Fruit fly (Drosophila melanogaster): ENCODE results near the gene Ets21C.

Ets21C gene

DNA sequence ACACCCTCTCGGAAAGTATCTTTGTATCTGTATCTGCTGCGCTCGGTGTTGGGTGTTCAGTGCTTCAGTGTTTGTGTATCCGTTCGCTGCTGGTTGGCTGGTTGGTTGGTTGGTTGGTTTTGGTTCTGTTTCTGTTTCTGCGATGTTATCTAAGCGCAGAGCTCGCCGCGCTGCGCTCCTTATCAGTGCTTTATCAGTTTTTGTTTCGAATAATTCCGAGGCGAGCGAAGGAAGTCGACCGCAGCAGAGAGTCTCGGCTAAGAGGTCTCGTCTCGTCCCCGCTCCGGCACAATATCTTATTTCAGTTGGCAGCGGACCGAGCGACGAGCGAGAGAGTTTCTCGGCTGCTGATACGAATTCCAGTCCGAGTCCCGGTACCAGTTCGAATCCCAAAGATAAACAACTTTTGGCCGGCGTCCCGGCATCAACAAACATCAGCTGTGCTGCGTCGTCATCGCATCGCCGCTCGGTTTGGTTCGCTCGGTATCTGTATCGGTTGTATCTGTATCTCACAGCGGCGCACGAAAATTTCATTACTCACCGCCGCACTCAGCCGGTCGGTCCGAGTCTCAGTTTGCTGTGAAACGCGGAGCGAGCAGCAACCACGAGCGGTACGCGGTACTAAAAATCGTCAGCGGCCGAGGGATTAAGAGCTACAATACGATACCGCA is 29.4 kb downstream of the Ets21C start (continued):
- TF ChIP-seq pzg (GFP tag; optimal IDR thresholded peaks at IDR 0.05): no peak
- TF ChIP-seq CG17612 (GFP tag; IDR thresholded peaks at IDR 0.05): no peak
- no peak for TF ChIP-seq usp (GFP tag; optimal IDR thresholded peaks at IDR 0.05)
- TF ChIP-seq Deaf1 (tag; optimal IDR thresholded peaks at IDR 0.05): peak; percentile 99
- TF ChIP-seq ATbp (GFP tag; optimal IDR thresholded peaks at IDR 0.05): peak; percentile 23
- no peak for TF ChIP-seq mam (GFP tag; optimal IDR thresholded peaks at IDR 0.05)
- no peak for TF ChIP-seq CG31441 (GFP tag; IDR thresholded peaks at IDR 0.05)
- no peak for TF ChIP-seq tin (GFP tag; optimal IDR thresholded peaks at IDR 0.05)
- no peak for TF ChIP-seq Bteb2 (GFP tag; optimal IDR thresholded peaks at IDR 0.05)
- peak; percentile 25 for TF ChIP-seq Dad (GFP tag; optimal IDR thresholded peaks at IDR 0.05)
- TF ChIP-seq seq (GFP tag; IDR thresholded peaks at IDR 0.05): no peak
- no peak for TF ChIP-seq CG2116 (GFP tag; optimal IDR thresholded peaks at IDR 0.05)
- peak; percentile 92; the same call in 2 of the 4 replicates for TF ChIP-seq chinmo (GFP tag; IDR thresholded peaks at IDR 0.05; ENCODE audit: partially characterized antibody)
- TF ChIP-seq CG1832 (GFP tag; optimal IDR thresholded peaks at IDR 0.05): no peak
- TF ChIP-seq Neu2 (GFP tag; optimal IDR thresholded peaks at IDR 0.05; ENCODE audit: borderline replicate concordance): no peak
- TF ChIP-seq CG34224 (GFP tag; IDR thresholded peaks at IDR 0.05; ENCODE audit: partially characterized antibody): peak; percentile 74
- no peak for TF ChIP-seq ato (GFP tag; IDR thresholded peaks at IDR 0.05; ENCODE audit: partially characterized antibody)
- peak; percentile 41 for TF ChIP-seq CG17328 (GFP tag; IDR thresholded peaks at IDR 0.05)
- TF ChIP-seq so (GFP tag; IDR thresholded peaks at IDR 0.05): peak; percentile 88; the same call in 2 of the 3 replicates
- peak in 1 of 2 experiments; percentile 86 for TF ChIP-seq insv (GFP tag; optimal IDR thresholded peaks at IDR 0.05)
- TF ChIP-seq CG17829 (tag; optimal IDR thresholded peaks at IDR 0.05): peak; percentile 79
- TF ChIP-seq ara (GFP tag; IDR thresholded peaks at IDR 0.05): no peak
- TF ChIP-seq H15 (GFP tag; IDR thresholded peaks at IDR 0.05): no peak
- TF ChIP-seq CG15696 (tag; optimal IDR thresholded peaks at IDR 0.05): no peak
- TF ChIP-seq Spps (tag; optimal IDR thresholded peaks at IDR 0.05): no peak
- TF ChIP-seq hbn (GFP tag; IDR thresholded peaks at IDR 0.05; ENCODE audit: partially characterized antibody): peak; percentile 52; the same call in 1 of the 2 replicates
- no peak for TF ChIP-seq dan (GFP tag; IDR thresholded peaks at IDR 0.05)
- TF ChIP-seq CG16779 (GFP tag; IDR thresholded peaks at IDR 0.05): 0 out of 2 replicates have a peak, but pooled peaks have one; percentile 19
- no peak for TF ChIP-seq CG12104 (GFP tag; optimal IDR thresholded peaks at IDR 0.05)
- no peak for TF ChIP-seq Mes4 (GFP tag; optimal IDR thresholded peaks at IDR 0.05)
- TF ChIP-seq CG16815 (GFP tag; optimal IDR thresholded peaks at IDR 0.05): no peak
- TF ChIP-seq CG13624 (GFP tag; optimal IDR thresholded peaks at IDR 0.05): peak; percentile 31
- TF ChIP-seq zen2 (GFP tag; IDR thresholded peaks at IDR 0.05; ENCODE audit: partially characterized antibody): peak; percentile 73
- TF ChIP-seq CG9797 (GFP tag; optimal IDR thresholded peaks at IDR 0.05): no peak
- TF ChIP-seq CG16863 (GFP tag; optimal IDR thresholded peaks at IDR 0.05): no peak
- no peak for TF ChIP-seq CG10267 (tag; optimal IDR thresholded peaks at IDR 0.05)
- peak; percentile 14 for TF ChIP-seq CrebB (tag; optimal IDR thresholded peaks at IDR 0.05)
- TF ChIP-seq lbe (GFP tag; optimal IDR thresholded peaks at IDR 0.05): peak; percentile 49
- 0 out of 2 replicates have a peak, but pooled peaks have one; percentile 8 for TF ChIP-seq CG31224 (GFP tag; IDR thresholded peaks at IDR 0.05)
- peak; percentile 57; the same call in 1 of the 2 replicates for TF ChIP-seq sna (GFP tag; IDR thresholded peaks at IDR 0.05; ENCODE audit: partially characterized antibody)
- TF ChIP-seq CG6813 (GFP tag; optimal IDR thresholded peaks at IDR 0.05): no peak
- TF ChIP-seq CG14667 (GFP tag; IDR thresholded peaks at IDR 0.05): no peak
- no peak for TF ChIP-seq Dip2 (GFP tag; IDR thresholded peaks at IDR 0.05)
- peak; percentile 8 for TF ChIP-seq CG12744 (GFP tag; optimal IDR thresholded peaks at IDR 0.05)
- TF ChIP-seq Rfx (GFP tag; IDR thresholded peaks at IDR 0.05): peak; percentile 48; the same call in 1 of the 2 replicates
- 0 out of 2 replicates have a peak, but pooled peaks have one; percentile 23 for TF ChIP-seq peb (GFP tag; IDR thresholded peaks at IDR 0.05)
- peak; percentile 60; the same call in 1 of the 2 replicates for TF ChIP-seq Nf-YA (GFP tag; IDR thresholded peaks at IDR 0.05)
- no peak for TF ChIP-seq CG1647 (GFP tag; optimal IDR thresholded peaks at IDR 0.05)
- peak; percentile 73 for TF ChIP-seq nau (GFP tag; optimal IDR thresholded peaks at IDR 0.05)

All from whole organism, embryonic.